Worm (Caenorhabditis elegans): Measurements from ENCODE around the gene R186.3.

Gene R186.3

ce11 chrV:12988256-12988655 is 21.2 kb upstream of the R186.3 start, which contains the start of gene F15B9.8:
F15B9.8 (plus strand) TSS chrV:12988556.
- TF ChIP-seq sea-1 (GFP tag; conservative IDR thresholded peaks at IDR 0.05) (no peak), aly-1 (tag; optimal IDR thresholded peaks at IDR 0.05) (no peak), B0310.2 (tag; optimal IDR thresholded peaks at IDR 0.05) (no peak), hnd-1 (tag; optimal IDR thresholded peaks at IDR 0.05) (no peak), tbx-11 (GFP tag; IDR thresholded peaks at IDR 0.05) (no peak), ama-1 (optimal IDR thresholded peaks at IDR 0.05) (no peak), hmbx-1 (tag; optimal IDR thresholded peaks at IDR 0.05) (no peak), tra-4 (tag; optimal IDR thresholded peaks at IDR 0.05) (no peak), scrt-1 (GFP tag; IDR thresholded peaks at IDR 0.05) (no peak)

ce11 chrV:12987061-12987460 is 20.1 kb upstream of the R186.3 start, which contains the start of gene shw-3:
shw-3 (minus strand) TSS chrV:12987161.
- TF ChIP-seq hmbx-1 (tag; optimal IDR thresholded peaks at IDR 0.05) (no peak), F13C5.2 (tag; optimal IDR thresholded peaks at IDR 0.05) (no peak)

ce11 chrV:12974047-12974446 is 7.0 kb upstream of the R186.3 start:
- no peak for TF ChIP-seq pes-1 (GFP tag; IDR thresholded peaks at IDR 0.05)
- TF ChIP-seq ets-7 (tag; optimal IDR thresholded peaks at IDR 0.05), result no peak
- no peak for TF ChIP-seq hmg-4 (GFP tag; optimal IDR thresholded peaks at IDR 0.05)
- TF ChIP-seq sea-1 (GFP tag; conservative IDR thresholded peaks at IDR 0.05), result no peak
- TF ChIP-seq tbx-11 (GFP tag; IDR thresholded peaks at IDR 0.05), result no peak
- TF ChIP-seq flt-1 (GFP tag; IDR thresholded peaks at IDR 0.05), result no peak
- TF ChIP-seq F13C5.2 (tag; optimal IDR thresholded peaks at IDR 0.05), result no peak
- TF ChIP-seq ceh-13 (GFP tag; optimal IDR thresholded peaks at IDR 0.05), result no peak
- no peak for TF ChIP-seq tra-4 (tag; optimal IDR thresholded peaks at IDR 0.05)
- TF ChIP-seq ama-1 (optimal IDR thresholded peaks at IDR 0.05), result no peak
- no peak for TF ChIP-seq scrt-1 (GFP tag; IDR thresholded peaks at IDR 0.05)
- TF ChIP-seq tbx-37 (GFP tag; conservative IDR thresholded peaks at IDR 0.05), result no peak
- no peak for TF ChIP-seq aly-1 (tag; optimal IDR thresholded peaks at IDR 0.05)
- TF ChIP-seq hmbx-1 (tag; optimal IDR thresholded peaks at IDR 0.05), result no peak
- no peak for TF ChIP-seq B0310.2 (tag; optimal IDR thresholded peaks at IDR 0.05)
- no peak for TF ChIP-seq hnd-1 (tag; optimal IDR thresholded peaks at IDR 0.05)

ce11 chrV:12970575-12971160 is 3.7 kb upstream of the R186.3 start, which contains the start of gene pnn-1:
pnn-1 (plus strand) TSS chrV:12971110.
- TF ChIP-seq aly-1 (tag; optimal IDR thresholded peaks at IDR 0.05) (no peak), B0310.2 (tag; optimal IDR thresholded peaks at IDR 0.05) (no peak), ceh-36 (tag; optimal IDR thresholded peaks at IDR 0.05) (no peak), ceh-13 (GFP tag; optimal IDR thresholded peaks at IDR 0.05) (no peak), flt-1 (GFP tag; IDR thresholded peaks at IDR 0.05) (no peak), ets-7 (tag; optimal IDR thresholded peaks at IDR 0.05) (no peak), pes-1 (GFP tag; IDR thresholded peaks at IDR 0.05) (no peak), tbx-37 (GFP tag; conservative IDR thresholded peaks at IDR 0.05) (no peak), hmg-4 (GFP tag; optimal IDR thresholded peaks at IDR 0.05) (no peak), tbx-11 (GFP tag; IDR thresholded peaks at IDR 0.05) (no peak), sea-1 (GFP tag; conservative IDR thresholded peaks at IDR 0.05) (no peak), tra-4 (tag; optimal IDR thresholded peaks at IDR 0.05) (no peak), ama-1 (optimal IDR thresholded peaks at IDR 0.05) (no peak), hnd-1 (tag; optimal IDR thresholded peaks at IDR 0.05) (no peak), F13C5.2 (tag; optimal IDR thresholded peaks at IDR 0.05) (no peak), scrt-1 (GFP tag; IDR thresholded peaks at IDR 0.05) (no peak), hmbx-1 (tag; optimal IDR thresholded peaks at IDR 0.05) (no peak)

ce11 chrV:12968555-12968954 is 1.5 kb upstream of the R186.3 start, which contains the start of gene lin-46:
lin-46 (plus strand) TSS chrV:12968855.
- no peak for TF ChIP-seq ama-1 (optimal IDR thresholded peaks at IDR 0.05)

- TF ChIP-seq tbx-37 (GFP tag; conservative IDR thresholded peaks at IDR 0.05) (0 out of 2 replicates have a peak, but pooled peaks have one; percentile 28), F13C5.2 (tag; optimal IDR thresholded peaks at IDR 0.05) (peak; percentile 13)
These were observed 916 bp upstream of the R186.3 start, which contains the start of gene R186.8 for ce11 chrV:12967925-12968327. R186.8 (minus strand) TSS chrV:12967982.

- TF ChIP-seq sea-1 (GFP tag; conservative IDR thresholded peaks at IDR 0.05) (no peak), tra-4 (tag; optimal IDR thresholded peaks at IDR 0.05) (no peak), hnd-1 (tag; optimal IDR thresholded peaks at IDR 0.05) (no peak), hmg-4 (GFP tag; optimal IDR thresholded peaks at IDR 0.05) (no peak), ceh-36 (tag; optimal IDR thresholded peaks at IDR 0.05) (no peak), B0310.2 (tag; optimal IDR thresholded peaks at IDR 0.05) (no peak), hmbx-1 (tag; optimal IDR thresholded peaks at IDR 0.05) (no peak), aly-1 (tag; optimal IDR thresholded peaks at IDR 0.05) (no peak), ama-1 (optimal IDR thresholded peaks at IDR 0.05) (no peak), ceh-13 (GFP tag; optimal IDR thresholded peaks at IDR 0.05) (no peak), ets-7 (tag; optimal IDR thresholded peaks at IDR 0.05) (no peak), pes-1 (GFP tag; IDR thresholded peaks at IDR 0.05) (no peak), flt-1 (GFP tag; IDR thresholded peaks at IDR 0.05) (no peak), tbx-37 (GFP tag; conservative IDR thresholded peaks at IDR 0.05) (no peak), scrt-1 (GFP tag; IDR thresholded peaks at IDR 0.05) (no peak)
These were observed 2.9 kb downstream of the R186.3 start, which contains the start of gene srd-35 for ce11 chrV:12964076-12964475. srd-35 (plus strand) TSS chrV:12964376.

ce11 chrV:12963192-12963591 is 3.8 kb downstream of the R186.3 start, which contains the start of gene hrg-9:
hrg-9 (minus strand) TSS chrV:12963343.
- TF ChIP-seq pes-1 (GFP tag; IDR thresholded peaks at IDR 0.05) (no peak), ceh-13 (GFP tag; optimal IDR thresholded peaks at IDR 0.05) (no peak), hmbx-1 (tag; optimal IDR thresholded peaks at IDR 0.05) (no peak), tbx-11 (GFP tag; IDR thresholded peaks at IDR 0.05) (no peak), aly-1 (tag; optimal IDR thresholded peaks at IDR 0.05) (no peak), flt-1 (GFP tag; IDR thresholded peaks at IDR 0.05) (no peak), ceh-36 (tag; optimal IDR thresholded peaks at IDR 0.05) (no peak), tra-4 (tag; optimal IDR thresholded peaks at IDR 0.05) (no peak), sea-1 (GFP tag; conservative IDR thresholded peaks at IDR 0.05) (no peak), tbx-37 (GFP tag; conservative IDR thresholded peaks at IDR 0.05) (no peak), ets-7 (tag; optimal IDR thresholded peaks at IDR 0.05) (no peak), ama-1 (optimal IDR thresholded peaks at IDR 0.05) (no peak)

Data from whole organism, early embryonic.